Worm (Caenorhabditis elegans): ENCODE results near the gene F47D12.3.

Gene F47D12.3

ce11 chrIII:6279453-6279852, 18.8 kb upstream of the F47D12.3 start:
- TF ChIP-seq mes-2 (tag; optimal IDR thresholded peaks at IDR 0.05; ENCODE audit: poor library complexity, severe bottlenecking) (no peak), gei-8 (GFP tag; optimal IDR thresholded peaks at IDR 0.05) (no peak), tag-97 (GFP tag; IDR thresholded peaks at IDR 0.05) (no peak), zip-2 (tag; optimal IDR thresholded peaks at IDR 0.05) (no peak), aha-1 (tag) (no peak), dmd-9 (GFP tag; IDR thresholded peaks at IDR 0.05) (no peak), saeg-2 (GFP tag; IDR thresholded peaks at IDR 0.05) (no peak), ceh-32 (tag; optimal IDR thresholded peaks at IDR 0.05; ENCODE audit: poor library complexity) (no peak), ctbp-1 (GFP tag; IDR thresholded peaks at IDR 0.05) (no peak), lin-29 (GFP tag; IDR thresholded peaks at IDR 0.05) (no peak), pha-4 (GFP tag; IDR thresholded peaks at IDR 0.05) (no peak), pha-4 (tag; optimal IDR thresholded peaks at IDR 0.05) (no peak), lsy-2 (tag; optimal IDR thresholded peaks at IDR 0.05) (no peak), cey-2 (tag; optimal IDR thresholded peaks at IDR 0.05; ENCODE audit: borderline replicate concordance, insufficient read depth) (no peak), spr-1 (tag; optimal IDR thresholded peaks at IDR 0.05) (no peak), dve-1 (tag; optimal IDR thresholded peaks at IDR 0.05; ENCODE audit: insufficient read depth) (no peak)

ce11 chrIII:6280070-6280596, 18.1 kb upstream of the F47D12.3 start, which contains the start of gene hmg-1.2:
TSS of gene hmg-1.2 (plus strand) at chrIII:6280380.
- peak; percentile 83 to 87 for TF ChIP-seq mdl-1 (tag; optimal IDR thresholded peaks at IDR 0.05)
- no peak for TF ChIP-seq snpc-1.2 (GFP tag; IDR thresholded peaks at IDR 0.05)
- TF ChIP-seq ztf-11 (tag; optimal IDR thresholded peaks at IDR 0.05), result no peak
- peak; percentile 97 for TF ChIP-seq hlh-11 (tag; optimal IDR thresholded peaks at IDR 0.05)
- peak; percentile 33; the same call in 1 of the 2 replicates for TF ChIP-seq lin-1 (GFP tag; IDR thresholded peaks at IDR 0.05)
- no peak for TF ChIP-seq lin-39 (tag; optimal IDR thresholded peaks at IDR 0.05)
- TF ChIP-seq ceh-20 (GFP tag; IDR thresholded peaks at IDR 0.05), result 0 out of 2 replicates have a peak, but pooled peaks have one; percentile 44
- TF ChIP-seq F44E2.7 (GFP tag; IDR thresholded peaks at IDR 0.05), result no peak
- TF ChIP-seq Y105C5A.15 (GFP tag; IDR thresholded peaks at IDR 0.05), result no peak
- peak in 1 of 2 experiments; percentile 78 for TF ChIP-seq hif-1 (tag; optimal IDR thresholded peaks at IDR 0.05)
- TF ChIP-seq ceh-62 (tag; optimal IDR thresholded peaks at IDR 0.05), result no peak
- no peak for TF ChIP-seq mdt-29 (GFP tag; IDR thresholded peaks at IDR 0.05)
- TF ChIP-seq ceh-44 (GFP tag; IDR thresholded peaks at IDR 0.05), result no peak
- peak; percentile 59 for TF ChIP-seq T20F7.1 (GFP tag; optimal IDR thresholded peaks at IDR 0.05)
- TF ChIP-seq hmg-1.1 (GFP tag; IDR thresholded peaks at IDR 0.05), result peak; percentile 92
- peak; percentile 75 for TF ChIP-seq nhr-10 (tag; optimal IDR thresholded peaks at IDR 0.05)
- TF ChIP-seq nhr-76 (tag; optimal IDR thresholded peaks at IDR 0.05), result no peak
- no peak for TF ChIP-seq nhr-41 (GFP tag; IDR thresholded peaks at IDR 0.05)
- TF ChIP-seq pqm-1 (tag; optimal IDR thresholded peaks at IDR 0.05), result no peak
- TF ChIP-seq nhr-102 (tag; optimal IDR thresholded peaks at IDR 0.05), result peak; percentile 43
- TF ChIP-seq nhr-48 (tag; optimal IDR thresholded peaks at IDR 0.05), result peak; percentile 68
- TF ChIP-seq lin-13 (GFP tag; optimal IDR thresholded peaks at IDR 0.05), result peak; percentile 56
- TF ChIP-seq daf-12 (tag; optimal IDR thresholded peaks at IDR 0.05), result no peak
- TF ChIP-seq lim-7 (GFP tag; IDR thresholded peaks at IDR 0.05), result no peak
- TF ChIP-seq unc-39 (tag; optimal IDR thresholded peaks at IDR 0.05), result no peak
- TF ChIP-seq ceh-82 (tag; optimal IDR thresholded peaks at IDR 0.05), result no peak
- TF ChIP-seq lin-15B (tag; optimal IDR thresholded peaks at IDR 0.05), result no peak
- TF ChIP-seq skn-1 (tag; optimal IDR thresholded peaks at IDR 0.05), result no peak
- peak; percentile 57 for TF ChIP-seq spr-3 (GFP tag; optimal IDR thresholded peaks at IDR 0.05)
- TF ChIP-seq lin-29 (GFP tag; IDR thresholded peaks at IDR 0.05), result no peak
- TF ChIP-seq nhr-77 (tag; optimal IDR thresholded peaks at IDR 0.05), result peak; percentile 47
- no peak for TF ChIP-seq ces-1 (GFP tag; optimal IDR thresholded peaks at IDR 0.05)
- no peak for TF ChIP-seq R02D3.7 (tag; optimal IDR thresholded peaks at IDR 0.05)
- no peak for TF ChIP-seq tag-97 (GFP tag; IDR thresholded peaks at IDR 0.05)
- TF ChIP-seq unc-130 (GFP tag; optimal IDR thresholded peaks at IDR 0.05), result no peak
- no peak for TF ChIP-seq Y48G9A.11 (GFP tag; IDR thresholded peaks at IDR 0.05)
- TF ChIP-seq ceh-28 (tag; optimal IDR thresholded peaks at IDR 0.05), result no peak

All from whole organism, L4 larva.